Fruit fly (Drosophila melanogaster) whole organism, embryonic: ENCODE data around the gene Os-C.

Experiments used
- Awh ChIP-seq: fragments of 200-800 bp; sonication (Bioruptor generic); IDR thresholded peaks from 2 replicates; pipeline ENCODE4, ENCODE4 v1.3.6; 2022; ENCODE audit warnings: missing biosample characterization, missing genetic modification characterization
- Blimp-1 ChIP-seq: fragments of 200-800 bp; sonication (Bioruptor generic); optimal IDR thresholded peaks from 3 replicates; lab custom pipeline; 2018; ENCODE audit warnings: missing biosample characterization, missing genetic modification characterization, mild to moderate bottlenecking, moderate library complexity, missing genetic modification reagents
- Bteb2 ChIP-seq: fragments of 200-800 bp; sonication (Bioruptor generic); optimal IDR thresholded peaks from 2 replicates; lab custom pipeline; 2016; ENCODE audit warnings: missing biosample characterization, missing genetic modification characterization
- CG10321 ChIP-seq: fragments of 200-800 bp; sonication (Bioruptor generic); IDR thresholded peaks from 2 replicates; pipeline ENCODE4 v1.3.6; 2022; ENCODE audit warnings: missing biosample characterization, missing genetic modification characterization
- CG10431 ChIP-seq: fragments of 200-800 bp; sonication (Bioruptor generic); optimal IDR thresholded peaks from 3 replicates; lab custom pipeline; 2018; ENCODE audit warnings: missing biosample characterization, mild to moderate bottlenecking, missing genetic modification characterization
- CG11085 ChIP-seq: fragments of 200-800 bp; sonication (Bioruptor generic); IDR thresholded peaks from 2 replicates; pipeline ENCODE4 v1.3.6; 2022; ENCODE audit warnings: missing biosample characterization, missing genetic modification characterization
- CG11247 ChIP-seq: fragments of 200-800 bp; sonication (Bioruptor generic); IDR thresholded peaks from 2 replicates; pipeline ENCODE4 v1.3.6; 2022; ENCODE audit warnings: missing biosample characterization, missing genetic modification characterization
- CG11560 ChIP-seq: fragments of 200-800 bp; sonication (Bioruptor generic); IDR thresholded peaks from 3 replicates; pipeline ENCODE4 v1.3.6; 2022; ENCODE audit warnings: missing biosample characterization, missing genetic modification characterization
- CG11696 ChIP-seq: fragments of 200-800 bp; sonication (Bioruptor generic); IDR thresholded peaks from 2 replicates; pipeline ENCODE4 v1.3.6; 2022; ENCODE audit warnings: missing biosample characterization, missing genetic modification characterization
- CG12071 ChIP-seq: fragments of 200-800 bp; sonication (Bioruptor generic); optimal IDR thresholded peaks from 3 replicates; lab custom pipeline; 2018; ENCODE audit warnings: missing biosample characterization, mild to moderate bottlenecking, missing genetic modification characterization
- CG12391 ChIP-seq: fragments of 200-800 bp; sonication (Bioruptor generic); optimal IDR thresholded peaks from 3 replicates; lab custom pipeline; 2018; ENCODE audit warnings: missing biosample characterization, mild to moderate bottlenecking, missing genetic modification characterization, moderate library complexity
- CG12942 ChIP-seq: fragments of 200-800 bp; sonication (Bioruptor generic); optimal IDR thresholded peaks from 3 replicates; lab custom pipeline; 2016; ENCODE audit warnings: missing biosample characterization, missing genetic modification characterization
- CG15514 ChIP-seq: fragments of 200-800 bp; sonication (Bioruptor generic); optimal IDR thresholded peaks from 3 replicates; lab custom pipeline; 2017; ENCODE audit warnings: missing biosample characterization, missing genetic modification characterization, mild to moderate bottlenecking, moderate library complexity, missing genetic modification reagents
- CG15696 ChIP-seq: fragments of 200-800 bp; sonication (Bioruptor generic); optimal IDR thresholded peaks from 2 replicates; lab custom pipeline; 2019; ENCODE audit warnings: missing biosample characterization, mild to moderate bottlenecking, missing genetic modification characterization, moderate library complexity
- CG16813 ChIP-seq: fragments of 200-800 bp; sonication (Bioruptor generic); IDR thresholded peaks from 3 replicates; pipeline ENCODE4 v1.3.6; 2022; ENCODE audit warnings: missing biosample characterization, missing genetic modification characterization; ENCODE audit not compliant: partially characterized antibody
- CG2889 ChIP-seq: fragments of 200-800 bp; sonication (Bioruptor generic); IDR thresholded peaks from 3 replicates; pipeline ENCODE4 v1.3.6; 2022; ENCODE audit warnings: missing biosample characterization, missing genetic modification characterization
- CG6175 ChIP-seq: fragments of 200-800 bp; sonication (Bioruptor generic); IDR thresholded peaks from 3 replicates; pipeline ENCODE4 v1.3.6; 2022; ENCODE audit warnings: missing biosample characterization, missing genetic modification characterization
- CG6791 ChIP-seq: fragments of 200-800 bp; sonication (Bioruptor generic); IDR thresholded peaks from 3 replicates; pipeline ENCODE4 v1.3.6; 2022; ENCODE audit warnings: missing biosample characterization, missing genetic modification characterization; ENCODE audit not compliant: partially characterized antibody
- CG7372 ChIP-seq: fragments of 200-800 bp; sonication (Bioruptor generic); IDR thresholded peaks from 2 replicates; pipeline ENCODE4 v1.3.6; 2022; ENCODE audit warnings: missing biosample characterization, missing genetic modification characterization
- CG7745 ChIP-seq: fragments of 200-800 bp; sonication (Bioruptor generic); optimal IDR thresholded peaks from 2 replicates; lab custom pipeline; 2018; ENCODE audit warnings: missing biosample characterization, mild to moderate bottlenecking, missing genetic modification characterization, moderate library complexity
- CG7963 ChIP-seq: fragments of 200-800 bp; sonication (Bioruptor generic); IDR thresholded peaks from 3 replicates; pipeline ENCODE4 v1.3.6; 2022; ENCODE audit warnings: missing biosample characterization, missing genetic modification characterization; ENCODE audit not compliant: partially characterized antibody
- Dip2 ChIP-seq: fragments of 200-800 bp; sonication (Bioruptor generic); IDR thresholded peaks from 2 replicates; pipeline ENCODE4 v1.3.6; 2022; ENCODE audit warnings: missing biosample characterization, missing genetic modification characterization
- Elba2 ChIP-seq: fragments of 200-800 bp; sonication (Bioruptor generic); optimal IDR thresholded peaks from 3 replicates; lab custom pipeline; 2016; ENCODE audit warnings: missing biosample characterization, missing genetic modification characterization
- Fer3 ChIP-seq: fragments of 200-800 bp; sonication (Bioruptor generic); optimal IDR thresholded peaks from 2 replicates; lab custom pipeline; 2018; ENCODE audit warnings: missing biosample characterization, mild to moderate bottlenecking, missing genetic modification characterization, moderate library complexity
- Hr3 ChIP-seq: fragments of 200-800 bp; sonication (Bioruptor generic); optimal IDR thresholded peaks from 3 replicates; lab custom pipeline; 2016; ENCODE audit warnings: missing biosample characterization, missing genetic modification characterization
- Hr78 ChIP-seq, 2 experiments: fragments of 200-800 bp in 1 of 2; fragments of >200 bp in 1 of 2; sonication (Bioruptor generic) in 1 of 2; optimal IDR thresholded peaks; 2 replicates each; lab custom pipeline; 2017 to 2019; ENCODE audit warnings: missing biosample characterization in 2 of 2, missing genetic modification characterization in 2 of 2, mild to moderate bottlenecking in 1 of 2, moderate library complexity in 1 of 2
- Myb ChIP-seq: fragments of 200-800 bp; sonication (Bioruptor generic); optimal IDR thresholded peaks from 2 replicates; lab custom pipeline; 2016; ENCODE audit warnings: missing biosample characterization, missing genetic modification characterization
- Pdp1 ChIP-seq, 2 experiments: fragments of 200-800 bp; sonication (Bioruptor generic); optimal IDR thresholded peaks; 3 replicates each; lab custom pipeline; 2016; ENCODE audit warnings: missing biosample characterization in 2 of 2, missing genetic modification characterization in 2 of 2, mild to moderate bottlenecking in 1 of 2, moderate library complexity in 1 of 2
- Tbp ChIP-seq: fragments of >200 bp; optimal IDR thresholded peaks from 2 replicates; lab custom pipeline; 2018; ENCODE audit warnings: missing biosample characterization, missing genetic modification characterization
- abd-A ChIP-seq: fragments of 200-800 bp; sonication (Bioruptor generic); optimal IDR thresholded peaks from 3 replicates; lab custom pipeline; 2019; ENCODE audit warnings: missing biosample characterization, mild to moderate bottlenecking, missing genetic modification characterization, moderate library complexity
- amos ChIP-seq: fragments of 200-800 bp; sonication (Bioruptor generic); IDR thresholded peaks from 2 replicates; pipeline ENCODE4 v1.3.6; 2022; ENCODE audit warnings: missing biosample characterization, missing genetic modification characterization; ENCODE audit not compliant: partially characterized antibody
- ash1 ChIP-seq: fragments of 200-800 bp; sonication (Bioruptor generic); optimal IDR thresholded peaks from 2 replicates; lab custom pipeline; 2018; ENCODE audit warnings: missing biosample characterization, mild to moderate bottlenecking, missing genetic modification characterization
- bab2 ChIP-seq: fragments of 200-800 bp; sonication (Bioruptor generic); optimal IDR thresholded peaks from 2 replicates; lab custom pipeline; 2016; ENCODE audit warnings: missing biosample characterization, missing genetic modification characterization
- cad ChIP-seq: fragments of >200 bp; optimal IDR thresholded peaks from 2 replicates; lab custom pipeline; 2017; ENCODE audit warnings: missing biosample characterization, missing genetic modification characterization
- cato ChIP-seq: fragments of 200-800 bp; sonication (Bioruptor generic); optimal IDR thresholded peaks from 2 replicates; lab custom pipeline; 2016; ENCODE audit warnings: missing biosample characterization, missing genetic modification characterization, borderline replicate concordance
- chinmo ChIP-seq: fragments of 200-800 bp; sonication (Bioruptor generic); IDR thresholded peaks from 4 replicates; pipeline ENCODE4 v1.3.6; 2022; ENCODE audit warnings: missing biosample characterization, missing genetic modification characterization; ENCODE audit not compliant: partially characterized antibody
- dm ChIP-seq: fragments of 200-800 bp; sonication (Bioruptor generic); optimal IDR thresholded peaks from 3 replicates; lab custom pipeline; 2016; ENCODE audit warnings: missing biosample characterization, missing genetic modification characterization
- dpn ChIP-seq, 2 experiments: fragments of 200-800 bp; sonication (Bioruptor generic); optimal IDR thresholded peaks; 3 replicates each; lab custom pipeline; 2016; ENCODE audit warnings: missing biosample characterization in 2 of 2, missing genetic modification characterization in 2 of 2
- exex ChIP-seq: fragments of 200-800 bp; sonication (Bioruptor generic); optimal IDR thresholded peaks from 4 replicates; lab custom pipeline; 2018; ENCODE audit warnings: missing biosample characterization, mild to moderate bottlenecking, missing genetic modification characterization, moderate library complexity
- grn ChIP-seq: fragments of 200-800 bp; sonication (Bioruptor generic); optimal IDR thresholded peaks from 3 replicates; lab custom pipeline; 2017; ENCODE audit warnings: missing biosample characterization, missing genetic modification characterization
- ham ChIP-seq: fragments of 200-800 bp; sonication (Bioruptor generic); IDR thresholded peaks from 2 replicates; pipeline ENCODE4 v1.3.6; 2022; ENCODE audit warnings: missing biosample characterization, missing genetic modification characterization
- her ChIP-seq: fragments of 200-800 bp; sonication (Bioruptor generic); optimal IDR thresholded peaks from 2 replicates; lab custom pipeline; 2016; ENCODE audit warnings: missing biosample characterization, missing genetic modification characterization
- onecut ChIP-seq: fragments of 200-800 bp; sonication (Bioruptor generic); IDR thresholded peaks from 2 replicates; pipeline ENCODE4 v1.3.6; 2022; ENCODE audit warnings: missing biosample characterization, missing genetic modification characterization
- pnt ChIP-seq: fragments of 200-800 bp; sonication (Bioruptor generic); optimal IDR thresholded peaks from 3 replicates; lab custom pipeline; 2016; ENCODE audit warnings: missing biosample characterization, missing genetic modification characterization
- pros ChIP-seq: fragments of 200-800 bp; sonication (Bioruptor generic); optimal IDR thresholded peaks from 3 replicates; lab custom pipeline; 2019; ENCODE audit warnings: missing biosample characterization, mild to moderate bottlenecking, missing genetic modification characterization, moderate library complexity
- pum ChIP-seq: fragments of 200-800 bp; sonication (Bioruptor generic); optimal IDR thresholded peaks from 2 replicates; lab custom pipeline; 2016; ENCODE audit warnings: missing biosample characterization, missing genetic modification characterization
- sd ChIP-seq: fragments of 200-800 bp; sonication (Bioruptor generic); optimal IDR thresholded peaks from 3 replicates; lab custom pipeline; 2018; ENCODE audit warnings: missing biosample characterization, mild to moderate bottlenecking, missing genetic modification characterization, moderate library complexity
- slou ChIP-seq: fragments of 200-800 bp; sonication (Bioruptor generic); optimal IDR thresholded peaks from 3 replicates; lab custom pipeline; 2016; ENCODE audit warnings: missing biosample characterization, missing genetic modification characterization
- sqz ChIP-seq: fragments of 200-800 bp; sonication (Bioruptor generic); optimal IDR thresholded peaks from 3 replicates; lab custom pipeline; 2018; ENCODE audit warnings: missing biosample characterization, mild to moderate bottlenecking, missing genetic modification characterization
- twi ChIP-seq: fragments of 200-800 bp; optimal IDR thresholded peaks from 2 replicates; lab custom pipeline; 2019; ENCODE audit warnings: missing biosample characterization, mild to moderate bottlenecking, missing genetic modification characterization, moderate library complexity

Os-C gene

DNA sequence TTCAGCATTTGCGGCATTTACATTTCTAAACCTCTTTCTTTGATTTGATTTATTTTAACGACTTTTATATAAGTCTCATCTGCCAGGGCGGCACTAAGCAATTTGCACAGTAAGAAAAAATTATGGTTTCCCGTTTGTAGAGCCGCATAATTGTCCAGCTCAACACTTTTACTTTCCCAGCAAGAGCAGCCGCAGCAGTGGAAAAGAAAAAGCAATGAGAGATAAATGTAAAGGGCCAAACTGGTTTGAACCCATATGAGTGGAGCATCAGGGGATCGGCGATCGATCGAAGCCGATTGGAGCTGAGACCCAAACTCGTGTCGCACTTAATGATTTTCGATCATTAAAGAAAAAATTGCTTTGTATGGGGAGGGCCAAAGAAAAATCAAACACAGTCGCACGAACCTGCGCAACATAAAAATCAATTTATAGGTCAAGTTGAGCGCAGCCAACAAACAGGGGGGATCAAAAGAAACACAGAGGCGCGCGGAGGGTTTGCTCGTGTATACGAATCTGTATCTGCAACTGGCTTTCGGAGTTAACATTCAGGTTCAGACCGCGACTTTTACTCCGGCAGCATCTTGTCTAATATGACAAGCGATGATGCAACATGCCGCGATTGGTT, 12.2 kb downstream of the Os-C start (continued):
- TF ChIP-seq CG6791 (GFP tag; lab: Robert Waterston, UW) (no peak), CG10321 (GFP tag; lab: Robert Waterston, UW) (no peak), CG12071 (GFP tag; lab: Kevin White, UChicago) (no peak), pnt (GFP tag; lab: Kevin White, UChicago) (no peak), CG11560 (tag; lab: Robert Waterston, UW) (no peak), dm (no peak), sqz (peak; percentile 41), her (GFP tag; lab: Kevin White, UChicago) (no peak), cad (no peak), CG15696 (tag; lab: Kevin White, UChicago) (no peak), CG12942 (no peak), CG15514 (GFP tag; lab: Kevin White, UChicago) (no peak), Pdp1 (GFP tag; optimal IDR thresholded peaks at IDR 0.05; lab: Kevin White, UChicago) (peak in 1 of 2 experiments; percentile 45), twi (tag; lab: Kevin White, UChicago) (no peak), ham (no peak), chinmo (no peak), cato (GFP tag; lab: Kevin White, UChicago) (no peak), CG10431 (GFP tag; lab: Kevin White, UChicago) (no peak), Tbp (GFP tag; lab: Kevin White, UChicago) (no peak), Awh (peak; percentile 81), pum (no peak), Elba2 (GFP tag; lab: Kevin White, UChicago) (no peak), Blimp-1 (GFP tag; lab: Kevin White, UChicago) (peak; percentile 96), sd (tag; lab: Kevin White, UChicago) (no peak), grn (GFP tag; lab: Kevin White, UChicago) (peak; percentile 18), CG7963 (GFP tag; lab: Robert Waterston, UW) (no peak), CG11085 (no peak), slou (no peak), CG2889 (GFP tag; lab: Robert Waterston, UW) (no peak), bab2 (GFP tag; lab: Kevin White, UChicago) (no peak), CG6175 (GFP tag; lab: Robert Waterston, UW) (no peak), amos (GFP tag; lab: Robert Waterston, UW) (no peak), ash1 (no peak), dpn (GFP tag; optimal IDR thresholded peaks at IDR 0.05; lab: Kevin White, UChicago) (no peak), Bteb2 (GFP tag; lab: Kevin White, UChicago) (no peak), pros (GFP tag; lab: Kevin White, UChicago) (peak; percentile 67), Myb (no peak), CG11247 (no peak), CG7372 (no peak), Fer3 (tag; lab: Kevin White, UChicago) (no peak), CG16813 (GFP tag; lab: Robert Waterston, UW) (no peak), onecut (GFP tag; lab: Robert Waterston, UW) (peak; percentile 49; the same call in 1 of the 2 replicates), exex (tag; lab: Kevin White, UChicago) (no peak), CG7745 (no peak), CG11696 (GFP tag; lab: Robert Waterston, UW) (no peak), CG12391 (tag; lab: Kevin White, UChicago) (no peak), Hr3 (GFP tag; lab: Kevin White, UChicago) (no peak), Dip2 (no peak), Hr78 (GFP tag; optimal IDR thresholded peaks at IDR 0.05; lab: Kevin White, UChicago) (peak in 1 of 2 experiments; percentile 50), abd-A (peak; percentile 64)
